Fruit fly (Drosophila melanogaster) S2 (cell line): ENCODE measurements around the gene CG5793.

Experiments
- CG8478 ChIP-seq: fragments of >200 bp; optimal IDR thresholded peaks from 2 replicates; lab custom pipeline; 2018
- CTCF ChIP-seq, 2 experiments: fragments of >200 bp; optimal IDR thresholded peaks; 2 replicates each; lab custom pipeline; 2018

CG5793 gene

dm6 chr3R:21168105-21168504, 40.7 kb downstream of the CG5793 start, which contains the start of gene Snmp1:
TSS of gene Snmp1 (minus strand) at chr3R:21168205.
- TF ChIP-seq CG8478 (lab: Kevin White, UChicago) = no peak
- TF ChIP-seq CTCF (optimal IDR thresholded peaks at IDR 0.05; lab: Kevin White, UChicago) = no peak

- TF ChIP-seq CTCF (optimal IDR thresholded peaks at IDR 0.05; lab: Kevin White, UChicago) = no peak
- no peak for TF ChIP-seq CG8478 (lab: Kevin White, UChicago)
These were observed 42.3 kb downstream of the CG5793 start for dm6 chr3R:21169525-21170149.

dm6 chr3R:21176663-21177145, 49.3 kb downstream of the CG5793 start:
- TF ChIP-seq CG8478 (lab: Kevin White, UChicago) = no peak
- TF ChIP-seq CTCF (optimal IDR thresholded peaks at IDR 0.05; lab: Kevin White, UChicago) = no peak
